Fruit fly (Drosophila melanogaster): ENCODE results near the gene CCHa2.
A peak's percentile ranks its signal among the peaks of the same experiment; 100 is the strongest.

Gene CCHa2

dm6 chr3R:13401722-13402296 lies 6.8 kb upstream of the CCHa2 start, which contains the start of gene GILT1:
TSS of gene GILT1 (minus strand) at chr3R:13401862.
- TF ChIP-seq CG17801 (GFP tag; optimal IDR thresholded peaks at IDR 0.05; ENCODE audit: partially characterized antibody), result peak; percentile 27

DNA sequence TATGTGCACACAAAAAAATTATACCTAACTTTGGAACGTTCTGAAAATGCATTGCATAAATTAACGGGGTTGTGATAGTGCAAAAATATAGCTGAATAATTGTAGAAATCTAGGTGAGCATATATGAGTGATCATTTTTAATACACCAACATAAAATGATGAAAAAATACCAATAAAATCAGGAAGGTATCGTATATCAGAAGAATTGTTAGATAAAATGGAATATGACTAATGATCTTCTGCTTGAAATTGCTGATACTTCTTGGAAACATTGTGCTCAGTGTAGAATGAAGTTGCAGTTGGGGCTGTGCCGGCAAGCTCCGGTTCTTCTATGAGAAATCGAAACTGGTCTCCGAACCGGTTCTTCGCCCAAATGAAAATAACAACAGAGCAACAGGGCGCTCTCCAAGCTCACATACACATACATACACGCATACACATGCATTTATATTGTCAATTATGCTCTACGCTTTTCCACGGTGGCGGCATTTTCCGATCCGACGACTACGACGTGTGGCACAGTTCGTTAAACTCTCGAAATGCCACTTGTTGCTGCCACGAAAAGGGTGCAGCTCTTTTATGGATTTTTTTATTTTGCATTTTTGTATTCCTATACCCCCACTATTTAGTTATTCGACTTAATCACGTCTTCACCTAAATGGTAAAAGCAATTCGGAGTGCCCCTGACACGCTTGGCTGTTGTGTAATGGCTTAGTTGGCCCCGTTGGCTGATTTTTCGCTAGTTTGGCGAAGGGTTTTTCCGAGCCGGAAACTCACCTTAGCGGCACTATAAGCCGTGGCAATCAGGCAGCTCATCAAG lies 6.1 kb upstream of the CCHa2 start:
- peak; percentile 91 for TF ChIP-seq CG17801 (GFP tag; optimal IDR thresholded peaks at IDR 0.05; ENCODE audit: partially characterized antibody)

dm6 chr3R:13397535-13397934 lies 2.5 kb upstream of the CCHa2 start, which contains the start of gene CG14377:
TSS of gene CG14377 (plus strand) at chr3R:13397835.
- TF ChIP-seq CG17801 (GFP tag; optimal IDR thresholded peaks at IDR 0.05; ENCODE audit: partially characterized antibody), result no peak

DNA sequence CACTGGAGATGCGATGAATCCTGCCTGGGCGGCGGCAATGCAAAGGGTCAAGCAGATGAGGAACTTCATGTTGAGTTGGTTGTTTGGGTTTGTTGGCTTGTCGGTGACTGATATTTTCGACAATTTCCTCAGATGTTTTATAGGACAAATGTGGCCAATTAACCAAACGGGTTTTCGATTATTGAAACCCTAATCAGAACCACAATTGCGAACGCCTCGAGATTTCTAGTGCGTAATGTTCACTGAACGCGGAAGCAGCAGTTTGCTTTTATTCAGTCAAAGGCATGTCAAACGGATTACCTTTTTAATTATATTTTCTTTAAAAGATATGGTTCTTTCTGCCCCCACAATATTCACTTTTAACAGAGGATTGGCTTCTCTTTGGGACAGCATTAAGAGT lies 2.0 kb upstream of the CCHa2 start, which contains the start of gene CG14374:
Gene CG14374, minus strand, starts transcription at position 101 of the 400 bp plus-strand sequence.
- TF ChIP-seq CG17801 (GFP tag; optimal IDR thresholded peaks at IDR 0.05; ENCODE audit: partially characterized antibody), result no peak

- TF ChIP-seq CG17801 (GFP tag; optimal IDR thresholded peaks at IDR 0.05; ENCODE audit: partially characterized antibody), result no peak
Observed at dm6 chr3R:13393009-13393408, 2.0 kb downstream of the CCHa2 start.

- TF ChIP-seq CG17801 (GFP tag; optimal IDR thresholded peaks at IDR 0.05; ENCODE audit: partially characterized antibody), result no peak
Observed at dm6 chr3R:13390490-13390889, 4.5 kb downstream of the CCHa2 start.

- TF ChIP-seq CG17801 (GFP tag; optimal IDR thresholded peaks at IDR 0.05; ENCODE audit: partially characterized antibody), result no peak
Observed at dm6 chr3R:13388160-13388870, 6.7 kb downstream of the CCHa2 start, which contains the start of gene CG9799. TSS of gene CG9799 (minus strand) at chr3R:13388709.

dm6 chr3R:13385105-13385504 lies 9.9 kb downstream of the CCHa2 start:
- no peak for TF ChIP-seq CG17801 (GFP tag; optimal IDR thresholded peaks at IDR 0.05; ENCODE audit: partially characterized antibody)

dm6 chr3R:13382656-13383142 lies 12.3 kb downstream of the CCHa2 start:
- TF ChIP-seq CG17801 (GFP tag; optimal IDR thresholded peaks at IDR 0.05; ENCODE audit: partially characterized antibody), result peak; percentile 48

DNA sequence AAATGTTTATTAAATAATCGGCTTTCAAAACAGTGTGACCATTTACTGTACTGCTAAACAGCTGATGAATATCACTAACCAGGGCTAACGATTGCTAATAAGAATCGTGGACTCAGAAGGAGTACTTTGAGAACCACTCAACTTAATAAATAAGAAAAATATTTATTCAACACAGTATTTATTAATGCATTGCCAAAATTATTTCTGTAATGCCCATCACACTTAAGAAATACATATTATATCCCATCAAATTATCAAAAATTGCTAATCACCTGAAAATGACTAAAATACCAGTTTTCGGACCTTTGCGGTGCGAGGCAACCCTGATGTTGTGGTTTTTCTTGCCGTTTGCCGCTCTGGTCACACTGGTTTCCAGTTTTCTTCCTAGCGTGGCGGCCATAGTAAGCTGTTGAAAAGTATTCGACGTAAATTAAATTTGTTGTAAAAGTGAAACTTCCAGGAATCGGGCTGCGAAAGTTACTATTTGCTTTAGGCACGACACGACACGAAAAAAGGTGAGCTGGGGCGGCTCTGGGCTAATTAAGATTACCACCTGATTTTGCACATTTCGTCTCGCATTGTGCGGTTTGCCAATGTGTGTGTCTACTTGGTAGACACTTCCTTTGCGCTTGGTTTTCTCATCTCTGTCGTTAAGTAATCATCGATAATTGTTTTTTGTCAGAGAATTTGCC lies 13.1 kb downstream of the CCHa2 start, which contains the start of the genes mRpS21 and Droj2:
Gene mRpS21, minus strand, starts transcription at position 66 of the 692 bp plus-strand sequence.
Gene Droj2, plus strand, starts transcription at position 363 of the 692 bp plus-strand sequence.
- TF ChIP-seq CG17801 (GFP tag; optimal IDR thresholded peaks at IDR 0.05; ENCODE audit: partially characterized antibody), result peak; percentile 27

dm6 chr3R:13379675-13380074 lies 15.3 kb downstream of the CCHa2 start, which contains the start of the genes CG9813 and CG8870:
TSS of gene CG9813 (minus strand) at chr3R:13379775.
TSS of gene CG8870 (plus strand) at chr3R:13379842.
- no peak for TF ChIP-seq CG17801 (GFP tag; optimal IDR thresholded peaks at IDR 0.05; ENCODE audit: partially characterized antibody)

- TF ChIP-seq CG17801 (GFP tag; optimal IDR thresholded peaks at IDR 0.05; ENCODE audit: partially characterized antibody), result no peak
Observed at dm6 chr3R:13374913-13375312, 20.1 kb downstream of the CCHa2 start.

dm6 chr3R:13371840-13372680 lies 22.9 kb downstream of the CCHa2 start, which contains the start of the genes Lip3 and CG34309:
TSS of gene Lip3 (minus strand) at chr3R:13371904.
TSS of gene CG34309 (plus strand) at chr3R:13372630.
- TF ChIP-seq CG17801 (GFP tag; optimal IDR thresholded peaks at IDR 0.05; ENCODE audit: partially characterized antibody), result no peak

Measured in ovary, adult (tissue).